Fruit fly (Drosophila melanogaster) whole organism, embryonic: Measurements from ENCODE around the gene Pisd.

Source experiments
- Ada2b ChIP-seq: fragments of 200-800 bp; sonication (Bioruptor generic); IDR thresholded peaks from 2 replicates; pipeline ENCODE4 v1.3.6; 2022; ENCODE audit warnings: missing biosample characterization, missing genetic modification characterization
- Blimp-1 ChIP-seq: fragments of 200-800 bp; sonication (Bioruptor generic); optimal IDR thresholded peaks from 3 replicates; lab custom pipeline; 2018; ENCODE audit warnings: missing biosample characterization, missing genetic modification characterization, mild to moderate bottlenecking, moderate library complexity, missing genetic modification reagents
- CG10366 ChIP-seq: fragments of 200-800 bp; sonication (Bioruptor generic); IDR thresholded peaks from 2 replicates; pipeline ENCODE4 v1.3.6; 2022; ENCODE audit warnings: missing biosample characterization, missing genetic modification characterization
- CG11456 ChIP-seq: fragments of 200-800 bp; sonication (Bioruptor generic); IDR thresholded peaks from 3 replicates; pipeline ENCODE4 v1.3.6; 2022; ENCODE audit warnings: missing biosample characterization, missing genetic modification characterization
- CG12155 ChIP-seq: fragments of 200-800 bp; sonication (Bioruptor generic); optimal IDR thresholded peaks from 3 replicates; lab custom pipeline; 2016; ENCODE audit warnings: missing biosample characterization, missing genetic modification characterization
- CG12769 ChIP-seq: fragments of 200-800 bp; sonication (Bioruptor generic); optimal IDR thresholded peaks from 2 replicates; lab custom pipeline; 2019; ENCODE audit warnings: missing biosample characterization, mild to moderate bottlenecking, missing genetic modification characterization, moderate library complexity
- CG13287 ChIP-seq: fragments of 200-800 bp; sonication (Bioruptor generic); IDR thresholded peaks from 2 replicates; pipeline ENCODE4 v1.3.6; 2022; ENCODE audit warnings: missing biosample characterization, missing genetic modification characterization; ENCODE audit not compliant: partially characterized antibody
- CG13624 ChIP-seq: fragments of 200-800 bp; sonication (Bioruptor generic); optimal IDR thresholded peaks from 2 replicates; lab custom pipeline; 2016; ENCODE audit warnings: missing biosample characterization, missing genetic modification characterization
- CG14014 ChIP-seq: fragments of 200-800 bp; sonication (Bioruptor generic); IDR thresholded peaks from 2 replicates; pipeline ENCODE4 v1.3.6; 2022; ENCODE audit warnings: missing biosample characterization, missing genetic modification characterization
- CG14441 ChIP-seq: fragments of 200-800 bp; sonication (Bioruptor generic); IDR thresholded peaks from 2 replicates; pipeline ENCODE4 v1.3.6; 2022; ENCODE audit warnings: missing biosample characterization, missing genetic modification characterization
- CG14667 ChIP-seq: fragments of 200-800 bp; sonication (Bioruptor generic); IDR thresholded peaks from 2 replicates; pipeline ENCODE4 v1.3.6; 2022; ENCODE audit warnings: missing biosample characterization, missing genetic modification characterization
- CG15269 ChIP-seq: fragments of 200-800 bp; sonication (Bioruptor generic); optimal IDR thresholded peaks from 2 replicates; lab custom pipeline; 2018; ENCODE audit warnings: missing biosample characterization, mild to moderate bottlenecking, missing genetic modification characterization, moderate library complexity
- CG17359 ChIP-seq: fragments of 200-800 bp; sonication (Bioruptor generic); optimal IDR thresholded peaks from 3 replicates; lab custom pipeline; 2018; ENCODE audit warnings: missing biosample characterization, mild to moderate bottlenecking, missing genetic modification characterization, moderate library complexity
- CG1792 ChIP-seq: fragments of 200-800 bp; sonication (Bioruptor generic); optimal IDR thresholded peaks from 2 replicates; lab custom pipeline; 2016; ENCODE audit warnings: missing biosample characterization, missing genetic modification characterization
- CG18262 ChIP-seq: fragments of 200-800 bp; optimal IDR thresholded peaks from 3 replicates; lab custom pipeline; 2019; ENCODE audit warnings: missing biosample characterization, mild to moderate bottlenecking, missing genetic modification characterization, moderate library complexity
- CG2120 ChIP-seq: fragments of 200-800 bp; sonication (Bioruptor generic); optimal IDR thresholded peaks from 3 replicates; lab custom pipeline; 2016; ENCODE audit warnings: missing biosample characterization, missing genetic modification characterization
- CG3726 ChIP-seq: fragments of 200-800 bp; sonication (Bioruptor generic); IDR thresholded peaks from 3 replicates; pipeline ENCODE4, ENCODE4 v1.3.6; 2022; ENCODE audit warnings: missing biosample characterization, missing genetic modification characterization
- CG3847 ChIP-seq: fragments of 200-800 bp; sonication (Bioruptor generic); IDR thresholded peaks from 2 replicates; pipeline ENCODE4 v1.3.6; 2022; ENCODE audit warnings: missing biosample characterization, missing genetic modification characterization
- CG4404 ChIP-seq: fragments of 200-800 bp; sonication (Bioruptor generic); IDR thresholded peaks from 2 replicates; pipeline ENCODE4 v1.3.6; 2022; ENCODE audit warnings: missing biosample characterization, missing genetic modification characterization
- CG7786 ChIP-seq: fragments of 200-800 bp; sonication (Bioruptor generic); optimal IDR thresholded peaks from 2 replicates; lab custom pipeline; 2016; ENCODE audit warnings: missing biosample characterization, missing genetic modification characterization
- CG7839 ChIP-seq: fragments of 200-800 bp; sonication (Bioruptor generic); optimal IDR thresholded peaks from 3 replicates; lab custom pipeline; 2018; ENCODE audit warnings: missing biosample characterization, mild to moderate bottlenecking, missing genetic modification characterization, moderate library complexity
- CG8765 ChIP-seq: fragments of 200-800 bp; sonication (Bioruptor generic); IDR thresholded peaks from 2 replicates; pipeline ENCODE4 v1.3.6; 2022; ENCODE audit warnings: missing biosample characterization, missing genetic modification characterization
- CG9609 ChIP-seq: fragments of 200-800 bp; sonication (Bioruptor generic); optimal IDR thresholded peaks from 3 replicates; lab custom pipeline; 2016; ENCODE audit warnings: missing biosample characterization, missing genetic modification characterization
- CG9932 ChIP-seq: fragments of 200-800 bp; sonication (Bioruptor generic); IDR thresholded peaks from 2 replicates; pipeline ENCODE4 v1.3.6; 2022; ENCODE audit warnings: missing biosample characterization, missing genetic modification characterization
- D19B ChIP-seq: fragments of 200-800 bp; sonication (Bioruptor generic); optimal IDR thresholded peaks from 2 replicates; lab custom pipeline; 2017; ENCODE audit warnings: missing biosample characterization, mild to moderate bottlenecking, missing genetic modification characterization
- Ets65A ChIP-seq: fragments of 200-800 bp; sonication (Bioruptor generic); peaks from one replicate; lab custom pipeline; 2016; ENCODE audit warnings: missing biosample characterization, missing genetic modification characterization
- Gug ChIP-seq: fragments of 200-800 bp; sonication (Bioruptor generic); IDR thresholded peaks from 4 replicates; pipeline ENCODE4 v1.3.6; 2022; ENCODE audit warnings: missing biosample characterization, missing genetic modification characterization
- HLH54F ChIP-seq: fragments of 200-800 bp; sonication (Bioruptor generic); optimal IDR thresholded peaks from 3 replicates; lab custom pipeline; 2016; ENCODE audit warnings: missing biosample characterization, missing genetic modification characterization
- Hand ChIP-seq: fragments of 200-800 bp; sonication (Bioruptor generic); optimal IDR thresholded peaks from 2 replicates; lab custom pipeline; 2017; ENCODE audit warnings: mild to moderate bottlenecking, missing biosample characterization, missing genetic modification reagents, missing genetic modification characterization
- Hmr ChIP-seq: fragments of 200-800 bp; sonication (Bioruptor generic); optimal IDR thresholded peaks from 3 replicates; lab custom pipeline; 2017; ENCODE audit warnings: mild to moderate bottlenecking, missing biosample characterization, missing genetic modification reagents, missing genetic modification characterization
- Hr39 ChIP-seq: fragments of >200 bp; optimal IDR thresholded peaks from 2 replicates; lab custom pipeline; 2017
- Pdp1 ChIP-seq, 2 experiments: fragments of 200-800 bp; sonication (Bioruptor generic); optimal IDR thresholded peaks; 3 replicates each; lab custom pipeline; 2016; ENCODE audit warnings: missing biosample characterization in 2 of 2, missing genetic modification characterization in 2 of 2, mild to moderate bottlenecking in 1 of 2, moderate library complexity in 1 of 2
- Xbp1 ChIP-seq: fragments of 200-800 bp; sonication (Bioruptor generic); optimal IDR thresholded peaks from 3 replicates; lab custom pipeline; 2016; ENCODE audit warnings: missing biosample characterization, mild to moderate bottlenecking, missing genetic modification characterization
- bab2 ChIP-seq: fragments of 200-800 bp; sonication (Bioruptor generic); optimal IDR thresholded peaks from 2 replicates; lab custom pipeline; 2016; ENCODE audit warnings: missing biosample characterization, missing genetic modification characterization
- dati ChIP-seq: fragments of 200-800 bp; sonication (Bioruptor generic); IDR thresholded peaks from 2 replicates; pipeline ENCODE4 v1.3.6; 2022; ENCODE audit warnings: missing biosample characterization, missing genetic modification characterization
- dpn ChIP-seq, 2 experiments: fragments of 200-800 bp; sonication (Bioruptor generic); optimal IDR thresholded peaks; 3 replicates each; lab custom pipeline; 2016; ENCODE audit warnings: missing biosample characterization in 2 of 2, missing genetic modification characterization in 2 of 2
- gem ChIP-seq: fragments of 200-800 bp; sonication (Bioruptor generic); optimal IDR thresholded peaks from 2 replicates; lab custom pipeline; 2019; ENCODE audit warnings: missing biosample characterization, mild to moderate bottlenecking, missing genetic modification characterization, moderate library complexity
- gro ChIP-seq: fragments of 200-800 bp; sonication (Bioruptor generic); optimal IDR thresholded peaks from 2 replicates; lab custom pipeline; 2016; ENCODE audit warnings: missing biosample characterization, missing genetic modification characterization
- gsb-n ChIP-seq: fragments of 200-800 bp; sonication (Bioruptor generic); optimal IDR thresholded peaks from 3 replicates; lab custom pipeline; 2018; ENCODE audit warnings: missing biosample characterization, mild to moderate bottlenecking, missing genetic modification characterization
- her ChIP-seq: fragments of 200-800 bp; sonication (Bioruptor generic); optimal IDR thresholded peaks from 2 replicates; lab custom pipeline; 2016; ENCODE audit warnings: missing biosample characterization, missing genetic modification characterization
- kay ChIP-seq: fragments of 200-800 bp; sonication (Bioruptor generic); optimal IDR thresholded peaks from 2 replicates; lab custom pipeline; 2016; ENCODE audit warnings: missing biosample characterization, missing genetic modification characterization
- lab ChIP-seq: fragments of 200-800 bp; sonication (Bioruptor generic); optimal IDR thresholded peaks from 3 replicates; lab custom pipeline; 2017; ENCODE audit warnings: missing biosample characterization, missing genetic modification characterization, mild to moderate bottlenecking, moderate library complexity, missing genetic modification reagents
- lmd ChIP-seq: fragments of 200-800 bp; sonication (Bioruptor generic); IDR thresholded peaks from 2 replicates; pipeline ENCODE4 v1.3.6; 2022; ENCODE audit warnings: missing biosample characterization, missing genetic modification characterization
- prd ChIP-seq, 3 experiments: fragments of >200 bp in 2 of 3; fragments of 200-800 bp in 1 of 3; sonication (Bioruptor generic) in 1 of 3; optimal IDR thresholded peaks in 2 of 3; IDR thresholded peaks in 1 of 3; 2 replicates in 2 of 3; 3 replicates in 1 of 3; pipeline versions ENCODE4 v1.3.6 to Lab custom; 2017 to 2022; ENCODE audit warnings: missing biosample characterization in 1 of 3, missing genetic modification characterization in 1 of 3
- sens ChIP-seq: fragments of 200-800 bp; sonication (Bioruptor generic); peaks from one replicate; lab custom pipeline; 2016; ENCODE audit warnings: missing biosample characterization, missing genetic modification characterization
- so ChIP-seq: fragments of 200-800 bp; sonication (Bioruptor generic); IDR thresholded peaks from 3 replicates; pipeline ENCODE4 v1.3.6; 2022; ENCODE audit warnings: missing biosample characterization, missing genetic modification characterization
- sob ChIP-seq: fragments of 200-800 bp; sonication (Bioruptor generic); IDR thresholded peaks from 2 replicates; pipeline ENCODE4 v1.3.6; 2022; ENCODE audit warnings: missing biosample characterization, missing genetic modification characterization
- sug ChIP-seq: fragments of 200-800 bp; optimal IDR thresholded peaks from 2 replicates; lab custom pipeline; 2019; ENCODE audit warnings: missing biosample characterization, mild to moderate bottlenecking, missing genetic modification characterization, moderate library complexity
- tgo ChIP-seq: fragments of 200-800 bp; sonication (Bioruptor generic); IDR thresholded peaks from 3 replicates; pipeline ENCODE4 v1.3.6; 2022; ENCODE audit warnings: missing biosample characterization, missing genetic modification characterization
- unpg ChIP-seq: fragments of 200-800 bp; sonication (Bioruptor generic); optimal IDR thresholded peaks from 3 replicates; lab custom pipeline; 2018; ENCODE audit warnings: missing biosample characterization, mild to moderate bottlenecking, missing genetic modification characterization, moderate library complexity
- vvl ChIP-seq: fragments of 200-800 bp; sonication (Bioruptor generic); IDR thresholded peaks from 2 replicates; pipeline ENCODE4 v1.3.6; 2022; ENCODE audit warnings: missing biosample characterization, missing genetic modification characterization

Pisd gene

DNA sequence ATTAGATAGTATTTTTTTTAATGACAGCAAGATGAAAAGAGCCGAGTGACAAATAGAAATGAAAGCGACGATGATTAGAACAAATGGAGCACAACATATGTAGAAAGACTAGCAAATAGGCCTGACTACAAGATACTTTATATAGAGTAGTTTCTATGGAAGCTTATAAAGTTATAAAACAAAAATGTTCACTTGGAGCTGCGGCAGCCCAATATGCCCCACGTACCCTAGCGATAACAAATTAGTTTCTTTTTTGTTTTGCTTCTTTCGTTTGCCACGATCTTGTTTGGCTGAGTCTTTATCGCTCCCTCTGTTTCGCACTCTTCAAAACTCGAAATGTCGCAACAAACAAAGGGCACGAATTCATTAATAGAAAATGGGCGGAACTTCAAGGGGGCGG is 50.1 kb downstream of the Pisd start (continued):
- TF ChIP-seq sob (GFP tag; lab: Robert Waterston, UW) (0 out of 2 replicates have a peak, but pooled peaks have one; percentile 31), CG14441 (GFP tag; lab: Robert Waterston, UW) (peak; percentile 42; the same call in 1 of the 2 replicates), dati (GFP tag; lab: Robert Waterston, UW) (no peak), CG3847 (GFP tag; lab: Robert Waterston, UW) (0 out of 2 replicates have a peak, but pooled peaks have one; percentile 22), Gug (GFP tag; lab: Robert Waterston, UW) (peak; percentile 28; the same call in 1 of the 4 replicates), CG4404 (GFP tag; lab: Robert Waterston, UW) (no peak), CG14667 (0 out of 2 replicates have a peak, but pooled peaks have one; percentile 15), CG1792 (GFP tag; lab: Kevin White, UChicago) (no peak), CG7839 (tag; lab: Kevin White, UChicago) (peak; percentile 42), Ets65A (peak; percentile 49), gro (peak; percentile 52), Pdp1 (GFP tag; optimal IDR thresholded peaks at IDR 0.05; lab: Kevin White, UChicago) (peak in 1 of 2 experiments; percentile 8), tgo (peak; percentile 20; the same call in 1 of the 3 replicates), CG8765 (GFP tag; lab: Robert Waterston, UW) (no peak), lmd (GFP tag; lab: Robert Waterston, UW) (peak; percentile 34; the same call in 1 of the 2 replicates), Hand (no peak), Xbp1 (GFP tag; lab: Kevin White, UChicago) (peak; percentile 46), Ada2b (GFP tag; lab: Robert Waterston, UW) (peak; percentile 53), CG7786 (GFP tag; lab: Kevin White, UChicago) (peak; percentile 12), dpn (GFP tag; optimal IDR thresholded peaks at IDR 0.05; lab: Kevin White, UChicago) (peak in 1 of 2 experiments; percentile 15), CG2120 (peak; percentile 56), CG9932 (GFP tag; lab: Robert Waterston, UW) (peak; percentile 71), her (GFP tag; lab: Kevin White, UChicago) (peak; percentile 1), CG13624 (peak; percentile 29), bab2 (GFP tag; lab: Kevin White, UChicago) (peak; percentile 0), Blimp-1 (peak; percentile 2), CG9609 (GFP tag; lab: Kevin White, UChicago) (peak; percentile 3), vvl (GFP tag; lab: Robert Waterston, UW) (peak; percentile 56), HLH54F (GFP tag; lab: Kevin White, UChicago) (peak; percentile 6), prd (optimal IDR thresholded peaks at IDR 0.05; lab: Kevin White, UChicago) (no peak), prd (GFP tag; IDR thresholded peaks at IDR 0.05; lab: Robert Waterston, UW) (peak; percentile 37; the same call in 2 of the 3 replicates), D19B (GFP tag; lab: Kevin White, UChicago) (peak; percentile 94), CG10366 (GFP tag; lab: Robert Waterston, UW) (peak; percentile 11; the same call in 1 of the 2 replicates), CG18262 (tag; lab: Kevin White, UChicago) (peak; percentile 22), CG13287 (GFP tag; lab: Robert Waterston, UW) (no peak), Hmr (GFP tag; lab: Kevin White, UChicago) (peak; percentile 35), CG11456 (GFP tag; lab: Robert Waterston, UW) (peak; percentile 65; the same call in 2 of the 3 replicates), gem (tag; lab: Kevin White, UChicago) (peak; percentile 43), lab (GFP tag; lab: Kevin White, UChicago) (peak; percentile 42), CG12155 (GFP tag; lab: Kevin White, UChicago) (no peak), gsb-n (tag; lab: Kevin White, UChicago) (no peak), sens (peak; percentile 76), Hr39 (no peak), CG15269 (tag; lab: Kevin White, UChicago) (peak; percentile 57), CG17359 (tag; lab: Kevin White, UChicago) (peak; percentile 43), unpg (peak; percentile 27), CG14014 (GFP tag; lab: Robert Waterston, UW) (0 out of 2 replicates have a peak, but pooled peaks have one; percentile 12), CG12769 (tag; lab: Kevin White, UChicago) (peak; percentile 31), CG3726 (GFP tag; lab: Robert Waterston, UW) (no peak), so (GFP tag; lab: Robert Waterston, UW) (0 out of 3 replicates have a peak, but pooled peaks have one; percentile 37), sug (tag; lab: Kevin White, UChicago) (peak; percentile 24), kay (GFP tag; lab: Kevin White, UChicago) (peak; percentile 8)
